Worm (Caenorhabditis elegans): Measurements from ENCODE around the gene sec-24.2.

Gene sec-24.2

ce11 chrIV:12404137-12404536, 43.5 kb upstream of the sec-24.2 start, which contains the start of gene gex-3 (continued):
- TF ChIP-seq ets-5 (GFP tag; IDR thresholded peaks at IDR 0.05): no peak
- TF ChIP-seq egl-13 (tag; optimal IDR thresholded peaks at IDR 0.05): no peak
- peak; percentile 92 to 96 for TF ChIP-seq lsy-2 (tag; optimal IDR thresholded peaks at IDR 0.05)
- no peak for TF ChIP-seq nhr-28 (tag; optimal IDR thresholded peaks at IDR 0.05)
- peak; percentile 61 for TF ChIP-seq aly-2 (tag; optimal IDR thresholded peaks at IDR 0.05)
- TF ChIP-seq blmp-1 (tag; optimal IDR thresholded peaks at IDR 0.05): no peak
- peak; percentile 26 for TF ChIP-seq ztf-4 (tag; optimal IDR thresholded peaks at IDR 0.05)
- TF ChIP-seq rnt-1 (tag; optimal IDR thresholded peaks at IDR 0.05): peak; percentile 87
- TF ChIP-seq F16B12.6 (tag; optimal IDR thresholded peaks at IDR 0.05): peak; percentile 53
- TF ChIP-seq fkh-8 (tag; optimal IDR thresholded peaks at IDR 0.05): peak; percentile 73
- peak; percentile 63 for TF ChIP-seq dsc-1 (tag; optimal IDR thresholded peaks at IDR 0.05)
- TF ChIP-seq ces-1 (GFP tag; optimal IDR thresholded peaks at IDR 0.05): peak; percentile 89
- no peak for TF ChIP-seq hlh-4 (tag; optimal IDR thresholded peaks at IDR 0.05)
- no peak for TF ChIP-seq nhr-76 (tag; optimal IDR thresholded peaks at IDR 0.05)
- TF ChIP-seq C16A3.4 (tag; optimal IDR thresholded peaks at IDR 0.05): peak; percentile 96
- peak; percentile 88 for TF ChIP-seq vab-15 (tag; optimal IDR thresholded peaks at IDR 0.05)
- no peak for TF ChIP-seq C34B4.2 (tag; optimal IDR thresholded peaks at IDR 0.05)
- TF ChIP-seq fos-1 (tag; optimal IDR thresholded peaks at IDR 0.05): peak; percentile 79
- TF ChIP-seq ceh-8 (GFP tag; optimal IDR thresholded peaks at IDR 0.05): peak; percentile 70
- peak; percentile 67 for TF ChIP-seq snpc-4 (tag; optimal IDR thresholded peaks at IDR 0.05)
- peak; percentile 28 for TF ChIP-seq pax-3 (tag; optimal IDR thresholded peaks at IDR 0.05)
- no peak for TF ChIP-seq hlh-17 (GFP tag; optimal IDR thresholded peaks at IDR 0.05; ENCODE audit: borderline replicate concordance)
- no peak for TF ChIP-seq ceh-88 (GFP tag; IDR thresholded peaks at IDR 0.05)
- TF ChIP-seq zag-1 (tag; optimal IDR thresholded peaks at IDR 0.05): peak; percentile 19
- peak; percentile 72 for TF ChIP-seq nhr-19 (GFP tag; conservative IDR thresholded peaks at IDR 0.05)
- TF ChIP-seq mef-2 (tag; optimal IDR thresholded peaks at IDR 0.05): no peak
- peak; percentile 86 for TF ChIP-seq nhr-85 (tag)
- no peak for TF ChIP-seq fkh-4 (tag; optimal IDR thresholded peaks at IDR 0.05; ENCODE audit: borderline replicate concordance)
- no peak for TF ChIP-seq tlp-1 (tag; optimal IDR thresholded peaks at IDR 0.05)
- TF ChIP-seq mab-9 (GFP tag; IDR thresholded peaks at IDR 0.05): no peak
- TF ChIP-seq ceh-82 (tag; optimal IDR thresholded peaks at IDR 0.05): peak; percentile 66 to 89 (median 75)
- TF ChIP-seq nhr-71 (tag; optimal IDR thresholded peaks at IDR 0.05): peak; percentile 87
- no peak for TF ChIP-seq sup-37 (GFP tag; optimal IDR thresholded peaks at IDR 0.05)
- TF ChIP-seq skn-1 (tag; optimal IDR thresholded peaks at IDR 0.05): peak; percentile 83
- peak in 1 of 2 experiments; percentile 75 for TF ChIP-seq mdl-1 (tag; optimal IDR thresholded peaks at IDR 0.05)
- no peak for TF ChIP-seq pqm-1 (tag; optimal IDR thresholded peaks at IDR 0.05)
- TF ChIP-seq nhr-77 (tag; optimal IDR thresholded peaks at IDR 0.05): peak; percentile 81
- no peak for TF ChIP-seq sox-4 (tag; optimal IDR thresholded peaks at IDR 0.05)
- TF ChIP-seq egl-27 (tag; optimal IDR thresholded peaks at IDR 0.05): no peak
- TF ChIP-seq nhr-90 (tag; optimal IDR thresholded peaks at IDR 0.05; ENCODE audit: poor library complexity): peak; percentile 78
- peak; percentile 93 to 96 (median 96) for TF ChIP-seq dpl-1 (GFP tag; optimal IDR thresholded peaks at IDR 0.05)
- peak; percentile 88 for TF ChIP-seq snu-23 (GFP tag; optimal IDR thresholded peaks at IDR 0.05)
- TF ChIP-seq fkh-10 (GFP tag; optimal IDR thresholded peaks at IDR 0.05): peak; percentile 84
- no peak for TF ChIP-seq efl-3 (GFP tag; optimal IDR thresholded peaks at IDR 0.05)
- TF ChIP-seq alr-1 (tag; optimal IDR thresholded peaks at IDR 0.05; ENCODE audit: borderline replicate concordance): no peak
- peak; percentile 15 for TF ChIP-seq ceh-90 (tag; optimal IDR thresholded peaks at IDR 0.05)
- no peak for TF ChIP-seq zip-4 (GFP tag; optimal IDR thresholded peaks at IDR 0.05)
- TF ChIP-seq lir-3 (tag; optimal IDR thresholded peaks at IDR 0.05; ENCODE audit: poor library complexity): peak; percentile 31
- peak; percentile 90 to 97 for TF ChIP-seq efl-1 (optimal IDR thresholded peaks at IDR 0.05)
- TF ChIP-seq efl-1 (GFP tag; optimal IDR thresholded peaks at IDR 0.05 in 1 of 2): peak; percentile 95 to 100
- TF ChIP-seq lin-13 (GFP tag; optimal IDR thresholded peaks at IDR 0.05): peak; percentile 89
